Worm (Caenorhabditis elegans) whole organism, L1 larva: ENCODE results near the gene F10E9.12.

ENCODE experiments used
- blmp-1 ChIP-seq: fragments of 150-350 bp; optimal IDR thresholded peaks from 2 replicates; lab custom pipeline; 2014; ENCODE audit warnings: missing biosample characterization, missing genetic modification characterization
- ces-1 ChIP-seq: fragments of 150-350 bp; optimal IDR thresholded peaks from 2 replicates; lab custom pipeline; 2014; ENCODE audit warnings: missing biosample characterization, missing genetic modification reagents, missing genetic modification characterization
- fkh-10 ChIP-seq: sonication (generic microtip); optimal IDR thresholded peaks from 2 replicates; lab custom pipeline; 2017; ENCODE audit warnings: missing biosample characterization, missing genetic modification reagents, missing genetic modification characterization
- lin-13 ChIP-seq: fragments of 150-350 bp; optimal IDR thresholded peaks from 2 replicates; lab custom pipeline; 2014; ENCODE audit warnings: missing biosample characterization, missing genetic modification reagents, missing genetic modification characterization
- lsy-2 ChIP-seq, 2 experiments: fragments of 150-350 bp; optimal IDR thresholded peaks; 2 replicates each; lab custom pipeline; 2014; ENCODE audit warnings: missing biosample characterization in 2 of 2, missing genetic modification characterization in 2 of 2
- pqm-1 ChIP-seq: sonication (generic microtip); optimal IDR thresholded peaks from 3 replicates; lab custom pipeline; 2017; ENCODE audit warnings: missing biosample characterization, missing genetic modification characterization
- zag-1 ChIP-seq: fragments of 150-350 bp; optimal IDR thresholded peaks from 2 replicates; lab custom pipeline; 2014; ENCODE audit warnings: missing biosample characterization, missing genetic modification characterization
- zip-4 ChIP-seq: fragments of 200-800 bp; sonication (Bioruptor generic); optimal IDR thresholded peaks from 2 replicates; lab custom pipeline; 2018; ENCODE audit warnings: mild to moderate bottlenecking, missing genetic modification characterization, moderate library complexity, missing compliant biosample characterization

DNA sequence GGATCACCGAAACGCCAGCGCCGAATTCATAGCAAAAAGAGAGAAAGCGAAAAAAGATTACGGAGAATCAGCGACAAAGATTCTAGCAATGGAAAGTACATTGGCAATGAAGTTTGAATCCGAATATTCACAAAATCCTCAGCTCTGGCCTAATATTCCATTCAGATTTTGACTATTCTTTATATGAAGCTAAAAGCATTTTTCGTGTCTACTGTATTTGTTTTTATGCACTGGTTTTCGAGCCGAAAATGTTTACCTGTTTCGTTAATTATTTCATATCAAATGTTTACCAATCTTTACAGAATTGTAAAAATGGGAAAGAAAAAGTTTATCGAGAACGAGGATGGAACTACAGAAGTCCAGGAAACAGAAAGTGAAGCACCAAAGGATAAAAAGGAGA is 16.1 kb upstream of the F10E9.12 start, which contains the start of gene F10E9.4:
- TF ChIP-seq lin-13 = no peak
- no peak for TF ChIP-seq lsy-2 (tag; optimal IDR thresholded peaks at IDR 0.05; lab: Kevin White, UChicago)
- no peak for TF ChIP-seq ces-1 (GFP tag; lab: Kevin White, UChicago)
- no peak for TF ChIP-seq pqm-1
- no peak for TF ChIP-seq blmp-1 (tag; lab: Kevin White, UChicago)
- TF ChIP-seq fkh-10 (GFP tag; lab: Kevin White, UChicago) = no peak
- TF ChIP-seq zip-4 (GFP tag; lab: Kevin White, UChicago) = no peak
- TF ChIP-seq zag-1 = no peak
